Worm (Caenorhabditis elegans) whole organism, L1 larva: ENCODE measurements around the gene glr-6.

Experiments used
- C04F5.9 ChIP-seq: sonication (generic microtip); optimal IDR thresholded peaks from 2 replicates; lab custom pipeline; 2016; ENCODE audit warnings: missing genetic modification characterization, missing compliant biosample characterization
- C16A3.4 ChIP-seq: fragments of 150-350 bp; optimal IDR thresholded peaks from 2 replicates; lab custom pipeline; 2014; ENCODE audit warnings: missing biosample characterization, missing genetic modification characterization
- C34B4.2 ChIP-seq: sonication (generic microtip); optimal IDR thresholded peaks from 2 replicates; lab custom pipeline; 2017; ENCODE audit warnings: mild to moderate bottlenecking, missing genetic modification characterization, missing compliant biosample characterization
- F16B12.6 ChIP-seq: fragments of 150-350 bp; optimal IDR thresholded peaks from 2 replicates; lab custom pipeline; 2014; ENCODE audit warnings: missing biosample characterization, missing genetic modification characterization
- Y116A8C.19 ChIP-seq: sonication (generic microtip); optimal IDR thresholded peaks from 2 replicates; lab custom pipeline; 2016; ENCODE audit warnings: missing compliant biosample characterization, missing genetic modification characterization, borderline replicate concordance
- ama-1 ChIP-seq: fragments of 150-350 bp; optimal IDR thresholded peaks from 2 replicates; lab custom pipeline; 2014
- ceh-8 ChIP-seq: fragments of 200-800 bp; sonication (Bioruptor generic); optimal IDR thresholded peaks from 2 replicates; lab custom pipeline; 2018; ENCODE audit warnings: mild to moderate bottlenecking, missing genetic modification characterization, moderate library complexity, missing compliant biosample characterization
- ceh-88 ChIP-seq: fragments of 200-800 bp; sonication (Bioruptor generic); IDR thresholded peaks from 2 replicates; pipeline ENCODE4 v1.3.6; 2022; ENCODE audit warnings: missing genetic modification characterization, missing compliant biosample characterization
- ceh-90 ChIP-seq: sonication (generic microtip); optimal IDR thresholded peaks from 2 replicates; lab custom pipeline; 2016; ENCODE audit warnings: missing genetic modification characterization, missing compliant biosample characterization
- ces-1 ChIP-seq: fragments of 150-350 bp; optimal IDR thresholded peaks from 2 replicates; lab custom pipeline; 2014; ENCODE audit warnings: missing biosample characterization, missing genetic modification reagents, missing genetic modification characterization
- efl-1 ChIP-seq, 4 experiments: fragments of 150-350 bp; optimal IDR thresholded peaks in 3 of 4; peaks in 1 of 4; 1 replicate in 1 of 4; 2 replicates in 3 of 4; lab custom pipeline; 2014; ENCODE audit warnings: missing biosample characterization in 2 of 4, missing genetic modification characterization in 2 of 4, missing genetic modification reagents in 2 of 4
- elt-2 ChIP-seq: sonication (generic microtip); optimal IDR thresholded peaks from 2 replicates; lab custom pipeline; 2016; ENCODE audit warnings: missing genetic modification characterization, mild to moderate bottlenecking, inconsistent platforms, missing compliant biosample characterization, missing genetic modification reagents
- elt-3 ChIP-seq, 6 experiments: fragments of 150-350 bp in 1 of 6; sonication (generic microtip); optimal IDR thresholded peaks; 2 replicates each; lab custom pipeline; 2017 to 2018; ENCODE audit warnings: missing biosample characterization in 6 of 6, missing genetic modification characterization in 6 of 6, inconsistent platforms in 1 of 6
- fkh-10 ChIP-seq: sonication (generic microtip); optimal IDR thresholded peaks from 2 replicates; lab custom pipeline; 2017; ENCODE audit warnings: missing biosample characterization, missing genetic modification reagents, missing genetic modification characterization
- fkh-8 ChIP-seq: sonication (generic microtip); optimal IDR thresholded peaks from 2 replicates; lab custom pipeline; 2016; ENCODE audit warnings: mild to moderate bottlenecking, missing genetic modification characterization, missing compliant biosample characterization
- fos-1 ChIP-seq: fragments of 150-350 bp; optimal IDR thresholded peaks from 2 replicates; lab custom pipeline; 2014; ENCODE audit warnings: missing biosample characterization, missing genetic modification characterization
- hlh-17 ChIP-seq: fragments of 200-800 bp; sonication (Bioruptor generic); optimal IDR thresholded peaks from 2 replicates; lab custom pipeline; 2018; ENCODE audit warnings: missing genetic modification characterization, mild to moderate bottlenecking, missing compliant biosample characterization, moderate library complexity, borderline replicate concordance
- hlh-4 ChIP-seq: sonication (generic microtip); optimal IDR thresholded peaks from 2 replicates; lab custom pipeline; 2016; ENCODE audit warnings: mild to moderate bottlenecking, missing genetic modification characterization, missing compliant biosample characterization
- hpl-2 ChIP-seq: fragments of 150-350 bp; optimal IDR thresholded peaks from 2 replicates; lab custom pipeline; 2014; ENCODE audit warnings: missing biosample characterization, missing genetic modification reagents, missing genetic modification characterization
- isw-1 ChIP-seq: fragments of 200-800 bp; sonication (Bioruptor generic); IDR thresholded peaks from 2 replicates; pipeline ENCODE4 v1.3.6; 2022; ENCODE audit warnings: missing genetic modification characterization, missing compliant biosample characterization
- jun-1 ChIP-seq: fragments of 150-350 bp; optimal IDR thresholded peaks from 2 replicates; lab custom pipeline; 2014; ENCODE audit warnings: missing biosample characterization, missing genetic modification reagents, missing genetic modification characterization
- lin-13 ChIP-seq: fragments of 150-350 bp; optimal IDR thresholded peaks from 2 replicates; lab custom pipeline; 2014; ENCODE audit warnings: missing biosample characterization, missing genetic modification reagents, missing genetic modification characterization
- lin-14 ChIP-seq: fragments of 200-800 bp; sonication (Bioruptor generic); optimal IDR thresholded peaks from 2 replicates; lab custom pipeline; 2018; ENCODE audit warnings: mild to moderate bottlenecking, missing genetic modification characterization, moderate library complexity, missing compliant biosample characterization
- lin-39 ChIP-seq: fragments of 150-350 bp; optimal IDR thresholded peaks from 2 replicates; lab custom pipeline; 2014; ENCODE audit warnings: missing biosample characterization, missing genetic modification reagents, missing genetic modification characterization
- lir-3 ChIP-seq: sonication (generic microtip); optimal IDR thresholded peaks from 2 replicates; lab custom pipeline; 2016; ENCODE audit warnings: mild to moderate bottlenecking, missing genetic modification characterization, moderate library complexity, missing compliant biosample characterization; ENCODE audit not compliant: poor library complexity
- mab-9 ChIP-seq: fragments of 200-800 bp; sonication (Bioruptor generic); IDR thresholded peaks from 2 replicates; pipeline ENCODE4 v1.3.6; 2022; ENCODE audit warnings: missing genetic modification reagents, missing genetic modification characterization, missing compliant biosample characterization
- mdl-1 ChIP-seq, 2 experiments: fragments of 150-350 bp; optimal IDR thresholded peaks; 2 replicates each; lab custom pipeline; 2014 to 2017; ENCODE audit warnings: missing biosample characterization in 2 of 2, missing genetic modification characterization in 2 of 2, inconsistent platforms in 1 of 2
- mef-2 ChIP-seq: fragments of 150-350 bp; optimal IDR thresholded peaks from 2 replicates; lab custom pipeline; 2014; ENCODE audit warnings: missing biosample characterization, missing genetic modification characterization
- mep-1 ChIP-seq: fragments of 150-350 bp; optimal IDR thresholded peaks from 2 replicates; lab custom pipeline; 2014; ENCODE audit warnings: missing biosample characterization, missing genetic modification characterization
- nhr-11 ChIP-seq: fragments of 150-350 bp; optimal IDR thresholded peaks from 2 replicates; lab custom pipeline; 2014; ENCODE audit warnings: missing biosample characterization, missing genetic modification characterization
- nhr-19 ChIP-seq: fragments of 200-800 bp; sonication (Bioruptor generic); conservative IDR thresholded peaks from 2 replicates; pipeline ENCODE4 v1.3.6; 2022; ENCODE audit warnings: missing genetic modification characterization, missing compliant biosample characterization
- nhr-20 ChIP-seq: sonication (generic microtip); optimal IDR thresholded peaks from 2 replicates; lab custom pipeline; 2016; ENCODE audit warnings: mild to moderate bottlenecking, missing genetic modification characterization, missing compliant biosample characterization
- nhr-237 ChIP-seq: fragments of 150-350 bp; optimal IDR thresholded peaks from 2 replicates; lab custom pipeline; 2014; ENCODE audit warnings: missing biosample characterization, missing genetic modification characterization
- nhr-28 ChIP-seq: fragments of 150-350 bp; optimal IDR thresholded peaks from 2 replicates; lab custom pipeline; 2014; ENCODE audit warnings: missing biosample characterization, missing genetic modification characterization
- nhr-47 ChIP-seq: sonication (generic microtip); optimal IDR thresholded peaks from 2 replicates; lab custom pipeline; 2016; ENCODE audit warnings: mild to moderate bottlenecking, missing genetic modification characterization, moderate library complexity, missing compliant biosample characterization
- nhr-76 ChIP-seq: sonication (generic microtip); optimal IDR thresholded peaks from 2 replicates; lab custom pipeline; 2017; ENCODE audit warnings: missing biosample characterization, missing genetic modification characterization
- nhr-77 ChIP-seq: fragments of 150-350 bp; optimal IDR thresholded peaks from 2 replicates; lab custom pipeline; 2014; ENCODE audit warnings: missing biosample characterization, missing genetic modification characterization
- nhr-85 ChIP-seq: sonication (generic microtip); peaks from one replicate; lab custom pipeline; 2016; ENCODE audit warnings: missing genetic modification characterization, inconsistent platforms, missing compliant biosample characterization
- pag-3 ChIP-seq: sonication (generic microtip); optimal IDR thresholded peaks from 2 replicates; lab custom pipeline; 2017; ENCODE audit warnings: missing genetic modification characterization, mild to moderate bottlenecking, missing compliant biosample characterization, antibody characterized with exemption, borderline replicate concordance; ENCODE audit not compliant: insufficient read depth
- pqm-1 ChIP-seq: sonication (generic microtip); optimal IDR thresholded peaks from 3 replicates; lab custom pipeline; 2017; ENCODE audit warnings: missing biosample characterization, missing genetic modification characterization
- rnt-1 ChIP-seq: sonication (generic microtip); optimal IDR thresholded peaks from 2 replicates; lab custom pipeline; 2016; ENCODE audit warnings: mild to moderate bottlenecking, missing genetic modification characterization, moderate library complexity, missing compliant biosample characterization
- snpc-4 ChIP-seq: fragments of 150-350 bp; optimal IDR thresholded peaks from 2 replicates; lab custom pipeline; 2014; ENCODE audit warnings: missing biosample characterization, missing genetic modification characterization
- snu-23 ChIP-seq: sonication (generic microtip); optimal IDR thresholded peaks from 2 replicates; lab custom pipeline; 2016; ENCODE audit warnings: missing genetic modification characterization, missing compliant biosample characterization
- sup-37 ChIP-seq: fragments of 200-800 bp; sonication (Bioruptor generic); optimal IDR thresholded peaks from 2 replicates; lab custom pipeline; 2018; ENCODE audit warnings: mild to moderate bottlenecking, missing genetic modification characterization, missing compliant biosample characterization
- swsn-7 ChIP-seq: sonication (generic microtip); optimal IDR thresholded peaks from 2 replicates; lab custom pipeline; 2016; ENCODE audit warnings: missing genetic modification characterization, missing compliant biosample characterization
- tlp-1 ChIP-seq: fragments of 150-350 bp; optimal IDR thresholded peaks from 2 replicates; lab custom pipeline; 2014; ENCODE audit warnings: missing biosample characterization, missing genetic modification characterization
- unc-62 ChIP-seq: fragments of 150-350 bp; optimal IDR thresholded peaks from 2 replicates; lab custom pipeline; 2014; ENCODE audit warnings: missing biosample characterization, missing genetic modification reagents, missing genetic modification characterization
- unc-86 ChIP-seq: sonication (generic microtip); optimal IDR thresholded peaks from 2 replicates; lab custom pipeline; 2016; ENCODE audit warnings: missing genetic modification characterization, missing compliant biosample characterization
- vab-15 ChIP-seq: sonication (generic microtip); optimal IDR thresholded peaks from 2 replicates; lab custom pipeline; 2017; ENCODE audit warnings: missing genotype, mild to moderate bottlenecking, missing genetic modification characterization, missing compliant biosample characterization
- xbp-1 ChIP-seq: sonication (generic microtip); optimal IDR thresholded peaks from 2 replicates; lab custom pipeline; 2016; ENCODE audit warnings: missing genetic modification characterization, missing compliant biosample characterization
- zag-1 ChIP-seq: fragments of 150-350 bp; optimal IDR thresholded peaks from 2 replicates; lab custom pipeline; 2014; ENCODE audit warnings: missing biosample characterization, missing genetic modification characterization
- zip-4 ChIP-seq: fragments of 200-800 bp; sonication (Bioruptor generic); optimal IDR thresholded peaks from 2 replicates; lab custom pipeline; 2018; ENCODE audit warnings: mild to moderate bottlenecking, missing genetic modification characterization, moderate library complexity, missing compliant biosample characterization
- ztf-11 ChIP-seq, 2 experiments: sonication (generic microtip); optimal IDR thresholded peaks; 2 replicates each; lab custom pipeline; 2016 to 2017; ENCODE audit warnings: missing genetic modification characterization in 2 of 2, missing biosample characterization in 1 of 2, missing compliant biosample characterization in 1 of 2

The glr-6 gene

DNA sequence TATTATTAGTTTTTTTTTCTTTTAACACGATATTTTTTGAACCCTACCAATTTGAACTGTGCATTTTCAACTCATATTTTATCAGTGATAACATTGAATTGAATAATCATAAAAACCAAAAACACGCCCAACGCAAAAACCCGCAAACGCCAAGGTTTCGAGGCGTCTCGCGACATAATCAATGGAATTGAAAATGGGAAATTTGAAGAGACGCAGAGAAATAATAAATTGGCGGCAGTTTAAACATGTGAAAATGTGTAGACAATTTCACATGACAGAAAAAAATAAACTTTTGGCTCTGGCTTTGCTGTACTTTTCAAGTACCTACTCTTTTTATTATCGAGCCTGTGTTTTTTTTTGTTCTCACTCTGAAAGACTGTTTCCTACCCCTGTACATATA, 35.7 kb downstream of the glr-6 start:
- peak; percentile 41 for TF ChIP-seq unc-86
- no peak for TF ChIP-seq nhr-76 (tag; lab: Kevin White, UChicago)
- TF ChIP-seq elt-3 (tag; optimal IDR thresholded peaks at IDR 0.05; lab: Kevin White, UChicago), result peak in 1 of 6 experiments; percentile 23
- TF ChIP-seq Y116A8C.19 (tag; lab: Kevin White, UChicago), result no peak
- no peak for TF ChIP-seq ceh-88 (GFP tag; lab: Robert Waterston, UW)
- TF ChIP-seq mep-1 (tag; lab: Kevin White, UChicago), result peak; percentile 56
- no peak for TF ChIP-seq pqm-1 (tag; lab: Kevin White, UChicago)
- TF ChIP-seq fkh-10 (GFP tag; lab: Kevin White, UChicago), result no peak
- peak; percentile 67 for TF ChIP-seq nhr-20 (tag; lab: Kevin White, UChicago)
- no peak for TF ChIP-seq snpc-4 (tag; lab: Kevin White, UChicago)
- no peak for TF ChIP-seq fkh-8 (tag; lab: Kevin White, UChicago)
- peak; percentile 18 for TF ChIP-seq jun-1 (tag; lab: Kevin White, UChicago)
- no peak for TF ChIP-seq hlh-17 (GFP tag; lab: Kevin White, UChicago)
- no peak for TF ChIP-seq ces-1
- peak; percentile 10 for TF ChIP-seq nhr-77 (tag; lab: Kevin White, UChicago)
- no peak for TF ChIP-seq nhr-237 (tag; lab: Kevin White, UChicago)
- TF ChIP-seq lin-14 (GFP tag; lab: Kevin White, UChicago), result peak; percentile 72
- TF ChIP-seq ceh-8 (GFP tag; lab: Kevin White, UChicago), result no peak
- TF ChIP-seq fos-1 (tag; lab: Kevin White, UChicago), result no peak
- TF ChIP-seq hlh-4, result no peak
- peak; percentile 49 for TF ChIP-seq C16A3.4 (tag; lab: Kevin White, UChicago)
- no peak for TF ChIP-seq pag-3
- no peak for TF ChIP-seq unc-62
- no peak for TF ChIP-seq zip-4 (GFP tag; lab: Kevin White, UChicago)
- TF ChIP-seq isw-1 (GFP tag; lab: Robert Waterston, UW), result peak; percentile 32; the same call in 1 of the 2 replicates
- TF ChIP-seq hpl-2 (GFP tag; lab: Kevin White, UChicago), result no peak
- TF ChIP-seq zag-1 (tag; lab: Kevin White, UChicago), result no peak
- peak; percentile 39 for TF ChIP-seq lir-3 (tag; lab: Kevin White, UChicago)
- TF ChIP-seq vab-15 (tag; lab: Kevin White, UChicago), result no peak
- TF ChIP-seq rnt-1 (tag; lab: Kevin White, UChicago), result peak; percentile 61
- peak; percentile 59 for TF ChIP-seq nhr-47 (tag; lab: Kevin White, UChicago)
- peak; percentile 59 for TF ChIP-seq nhr-19
- peak; percentile 56 to 94 for TF ChIP-seq efl-1 (optimal IDR thresholded peaks at IDR 0.05; lab: Kevin White, UChicago)
- peak; percentile 94 to 99 for TF ChIP-seq efl-1 (GFP tag; optimal IDR thresholded peaks at IDR 0.05 in 1 of 2; lab: Kevin White, UChicago)
- no peak for TF ChIP-seq C34B4.2 (tag; lab: Kevin White, UChicago)
- TF ChIP-seq lin-13 (GFP tag; lab: Kevin White, UChicago), result peak; percentile 42
- no peak for TF ChIP-seq ceh-90
- TF ChIP-seq xbp-1 (tag; lab: Kevin White, UChicago), result peak; percentile 72
- peak; percentile 15 for TF ChIP-seq nhr-11 (tag; lab: Kevin White, UChicago)
- no peak for TF ChIP-seq nhr-28 (tag; lab: Kevin White, UChicago)
- no peak for TF ChIP-seq sup-37 (GFP tag; lab: Kevin White, UChicago)
- TF ChIP-seq mef-2 (tag; lab: Kevin White, UChicago), result no peak
- TF ChIP-seq snu-23, result peak; percentile 73
- no peak for TF ChIP-seq ztf-11 (tag; optimal IDR thresholded peaks at IDR 0.05; lab: Kevin White, UChicago)
- TF ChIP-seq nhr-85 (tag; lab: Kevin White, UChicago), result peak; percentile 75
- TF ChIP-seq mdl-1 (tag; optimal IDR thresholded peaks at IDR 0.05; lab: Kevin White, UChicago), result peak in 1 of 2 experiments; percentile 71
- TF ChIP-seq tlp-1, result no peak
- no peak for TF ChIP-seq ama-1
- TF ChIP-seq F16B12.6 (tag; lab: Kevin White, UChicago), result no peak
- peak; percentile 46 for TF ChIP-seq lin-39 (tag; lab: Kevin White, UChicago)
- peak; percentile 54 for TF ChIP-seq swsn-7 (tag; lab: Kevin White, UChicago)
- TF ChIP-seq mab-9 (GFP tag; lab: Robert Waterston, UW), result no peak
- peak; percentile 75 for TF ChIP-seq elt-2 (tag; lab: Kevin White, UChicago)
- no peak for TF ChIP-seq C04F5.9 (tag; lab: Kevin White, UChicago)
